Fruit fly (Drosophila melanogaster): ENCODE data around the gene rdgB.

DNA sequence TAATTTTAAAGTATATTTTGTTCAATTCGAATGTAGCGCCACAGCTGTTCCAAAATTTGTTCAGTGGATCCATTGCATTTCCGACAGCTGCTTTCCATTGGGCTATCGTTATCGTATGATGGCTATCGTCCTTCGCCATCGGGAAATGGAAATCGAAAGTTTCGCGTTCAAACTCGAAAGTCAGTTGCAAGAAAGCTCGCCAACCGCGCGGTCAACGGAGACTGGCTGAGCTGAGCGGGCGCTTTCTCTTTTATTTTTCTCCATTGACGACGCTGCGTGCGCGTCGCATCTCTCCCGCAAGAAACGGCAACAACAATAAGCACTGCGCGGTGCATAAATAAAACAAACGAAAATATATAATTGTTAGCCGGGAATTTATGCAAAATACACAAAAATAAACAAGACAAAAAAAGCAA, 21.0 kb downstream of the rdgB start, which contains the start of gene inaE:
- TF ChIP-seq CG17568 (GFP tag; optimal IDR thresholded peaks at IDR 0.05): no peak
- TF ChIP-seq CG14014 (GFP tag; IDR thresholded peaks at IDR 0.05): 0 out of 2 replicates have a peak, but pooled peaks have one; percentile 15
- TF ChIP-seq hb (GFP tag; IDR thresholded peaks at IDR 0.05; ENCODE audit: partially characterized antibody): peak; percentile 29; the same call in 1 of the 3 replicates
- no peak for TF ChIP-seq CG8089 (GFP tag; optimal IDR thresholded peaks at IDR 0.05)
- no peak for TF ChIP-seq CG4854 (GFP tag; optimal IDR thresholded peaks at IDR 0.05)
- no peak for TF ChIP-seq D (optimal IDR thresholded peaks at IDR 0.05)
- no peak for TF ChIP-seq D (GFP tag; optimal IDR thresholded peaks at IDR 0.05)
- TF ChIP-seq Spps (tag; optimal IDR thresholded peaks at IDR 0.05): no peak
- TF ChIP-seq stwl (tag; optimal IDR thresholded peaks at IDR 0.05): peak; percentile 69
